Fruit fly (Drosophila melanogaster) whole organism, embryonic: ENCODE measurements around the gene CG10286.

Source experiments
- CG1024 ChIP-seq: fragments of 200-800 bp; sonication (Bioruptor generic); IDR thresholded peaks from 2 replicates; pipeline ENCODE4 v1.3.6; 2022; ENCODE audit warnings: missing biosample characterization, missing genetic modification characterization
- CG10565 ChIP-seq: fragments of 200-800 bp; sonication (Bioruptor generic); optimal IDR thresholded peaks from 3 replicates; lab custom pipeline; 2016; ENCODE audit warnings: missing biosample characterization, mild to moderate bottlenecking, missing genetic modification characterization
- CG10959 ChIP-seq: fragments of 200-800 bp; sonication (Bioruptor generic); IDR thresholded peaks from 2 replicates; pipeline ENCODE4 v1.3.6; 2022; ENCODE audit warnings: missing biosample characterization, missing genetic modification characterization
- CG11085 ChIP-seq: fragments of 200-800 bp; sonication (Bioruptor generic); IDR thresholded peaks from 2 replicates; pipeline ENCODE4 v1.3.6; 2022; ENCODE audit warnings: missing biosample characterization, missing genetic modification characterization
- CG12155 ChIP-seq: fragments of 200-800 bp; sonication (Bioruptor generic); optimal IDR thresholded peaks from 3 replicates; lab custom pipeline; 2016; ENCODE audit warnings: missing biosample characterization, missing genetic modification characterization
- CG12299 ChIP-seq: fragments of 200-800 bp; sonication (Bioruptor generic); optimal IDR thresholded peaks from 2 replicates; lab custom pipeline; 2018; ENCODE audit warnings: missing biosample characterization, mild to moderate bottlenecking, missing genetic modification characterization
- CG14050 ChIP-seq: fragments of 200-800 bp; sonication (Bioruptor generic); IDR thresholded peaks from 3 replicates; pipeline ENCODE4 v1.3.6; 2022; ENCODE audit warnings: missing biosample characterization, missing genetic modification characterization
- CG16863 ChIP-seq: fragments of 200-800 bp; sonication (Bioruptor generic); optimal IDR thresholded peaks from 3 replicates; lab custom pipeline; 2016; ENCODE audit warnings: missing biosample characterization, missing genetic modification characterization
- CG2120 ChIP-seq: fragments of 200-800 bp; sonication (Bioruptor generic); optimal IDR thresholded peaks from 3 replicates; lab custom pipeline; 2016; ENCODE audit warnings: missing biosample characterization, missing genetic modification characterization
- CG2199 ChIP-seq: fragments of 200-800 bp; sonication (Bioruptor generic); IDR thresholded peaks from 3 replicates; pipeline ENCODE4 v1.3.6; 2022; ENCODE audit warnings: missing biosample characterization, missing genetic modification characterization
- CG2202 ChIP-seq: fragments of 200-800 bp; sonication (Bioruptor generic); optimal IDR thresholded peaks from 2 replicates; lab custom pipeline; 2018; ENCODE audit warnings: missing biosample characterization, mild to moderate bottlenecking, missing genetic modification characterization
- CG3065 ChIP-seq: fragments of 200-800 bp; sonication (Bioruptor generic); optimal IDR thresholded peaks from 2 replicates; lab custom pipeline; 2016; ENCODE audit warnings: missing biosample characterization, missing genetic modification characterization
- CG33213 ChIP-seq: fragments of 200-800 bp; sonication (Bioruptor generic); optimal IDR thresholded peaks from 3 replicates; lab custom pipeline; 2016; ENCODE audit warnings: missing biosample characterization, missing genetic modification characterization
- CG34376 ChIP-seq: fragments of 200-800 bp; sonication (Bioruptor generic); optimal IDR thresholded peaks from 2 replicates; lab custom pipeline; 2018; ENCODE audit warnings: missing biosample characterization, mild to moderate bottlenecking, missing genetic modification characterization
- CG3726 ChIP-seq: fragments of 200-800 bp; sonication (Bioruptor generic); IDR thresholded peaks from 3 replicates; pipeline ENCODE4, ENCODE4 v1.3.6; 2022; ENCODE audit warnings: missing biosample characterization, missing genetic modification characterization
- CG3838 ChIP-seq: fragments of 200-800 bp; sonication (Bioruptor generic); optimal IDR thresholded peaks from 3 replicates; lab custom pipeline; 2016; ENCODE audit warnings: missing biosample characterization, missing genetic modification characterization
- CG4617 ChIP-seq: fragments of 200-800 bp; sonication (Bioruptor generic); optimal IDR thresholded peaks from 3 replicates; lab custom pipeline; 2016; ENCODE audit warnings: missing biosample characterization, missing genetic modification characterization, borderline replicate concordance
- CG5953 ChIP-seq: fragments of 200-800 bp; sonication (Bioruptor generic); IDR thresholded peaks from 2 replicates; pipeline ENCODE4 v1.3.6; 2022; ENCODE audit warnings: missing biosample characterization, missing genetic modification characterization
- CG6689 ChIP-seq: fragments of 200-800 bp; sonication (Bioruptor generic); IDR thresholded peaks from 2 replicates; pipeline ENCODE4 v1.3.6; 2022; ENCODE audit warnings: missing biosample characterization, missing genetic modification characterization
- CG7372 ChIP-seq: fragments of 200-800 bp; sonication (Bioruptor generic); IDR thresholded peaks from 2 replicates; pipeline ENCODE4 v1.3.6; 2022; ENCODE audit warnings: missing biosample characterization, missing genetic modification characterization
- CG7987 ChIP-seq: fragments of 200-800 bp; sonication (Bioruptor generic); optimal IDR thresholded peaks from 2 replicates; lab custom pipeline; 2018; ENCODE audit warnings: missing biosample characterization, mild to moderate bottlenecking, missing genetic modification characterization, moderate library complexity
- CG8281 ChIP-seq: fragments of 200-800 bp; sonication (Bioruptor generic); optimal IDR thresholded peaks from 2 replicates; lab custom pipeline; 2018; ENCODE audit warnings: missing biosample characterization, mild to moderate bottlenecking, missing genetic modification characterization, moderate library complexity
- CG8478 ChIP-seq: fragments of >200 bp; optimal IDR thresholded peaks from 2 replicates; lab custom pipeline; 2018
- CG9437 ChIP-seq: fragments of 200-800 bp; sonication (Bioruptor generic); optimal IDR thresholded peaks from 2 replicates; lab custom pipeline; 2018; ENCODE audit warnings: missing biosample characterization, mild to moderate bottlenecking, missing genetic modification characterization
- CG9727 ChIP-seq: fragments of 200-800 bp; sonication (Bioruptor generic); optimal IDR thresholded peaks from 3 replicates; lab custom pipeline; 2017; ENCODE audit warnings: missing biosample characterization, mild to moderate bottlenecking, missing genetic modification characterization
- Chrac-16 ChIP-seq: fragments of 200-800 bp; sonication (Bioruptor generic); optimal IDR thresholded peaks from 3 replicates; lab custom pipeline; 2016; ENCODE audit warnings: missing biosample characterization, missing genetic modification characterization
- CoRest ChIP-seq: fragments of 200-800 bp; sonication (Bioruptor generic); optimal IDR thresholded peaks from 3 replicates; lab custom pipeline; 2018; ENCODE audit warnings: missing biosample characterization, mild to moderate bottlenecking, missing genetic modification characterization, moderate library complexity
- D19A ChIP-seq: fragments of 200-800 bp; optimal IDR thresholded peaks from 3 replicates; lab custom pipeline; 2019; ENCODE audit warnings: missing biosample characterization, mild to moderate bottlenecking, missing genetic modification characterization, moderate library complexity
- Dbx ChIP-seq: fragments of 200-800 bp; sonication (Bioruptor generic); IDR thresholded peaks from 3 replicates; pipeline ENCODE4 v1.3.6; 2022; ENCODE audit warnings: missing biosample characterization, missing genetic modification characterization
- E2f1 ChIP-seq: fragments of 200-800 bp; sonication (Bioruptor generic); IDR thresholded peaks from 2 replicates; pipeline ENCODE4 v1.3.6; 2022; ENCODE audit warnings: missing biosample characterization, missing genetic modification characterization
- Eip74EF ChIP-seq, 2 experiments: fragments of 200-800 bp in 1 of 2; fragments of >200 bp in 1 of 2; sonication (Bioruptor generic) in 1 of 2; optimal IDR thresholded peaks; 2 replicates each; lab custom pipeline; 2017 to 2019; ENCODE audit warnings: missing biosample characterization in 2 of 2, missing genetic modification characterization in 2 of 2, mild to moderate bottlenecking in 1 of 2, moderate library complexity in 1 of 2
- Elba2 ChIP-seq: fragments of 200-800 bp; sonication (Bioruptor generic); optimal IDR thresholded peaks from 3 replicates; lab custom pipeline; 2016; ENCODE audit warnings: missing biosample characterization, missing genetic modification characterization
- Fer2 ChIP-seq: fragments of 200-800 bp; sonication (Bioruptor generic); optimal IDR thresholded peaks from 2 replicates; lab custom pipeline; 2018; ENCODE audit warnings: missing biosample characterization, mild to moderate bottlenecking, missing genetic modification characterization, moderate library complexity
- Jarid2 ChIP-seq: fragments of 200-800 bp; sonication (Bioruptor generic); optimal IDR thresholded peaks from 3 replicates; lab custom pipeline; 2017; ENCODE audit warnings: mild to moderate bottlenecking, missing biosample characterization, missing genetic modification reagents, missing genetic modification characterization
- Mes4 ChIP-seq: fragments of 200-800 bp; sonication (Bioruptor generic); optimal IDR thresholded peaks from 2 replicates; lab custom pipeline; 2016; ENCODE audit warnings: missing biosample characterization, missing genetic modification characterization
- NfI ChIP-seq: fragments of 200-800 bp; sonication (Bioruptor generic); optimal IDR thresholded peaks from 3 replicates; lab custom pipeline; 2018; ENCODE audit warnings: missing biosample characterization, mild to moderate bottlenecking, missing genetic modification characterization, moderate library complexity
- PHDP ChIP-seq: fragments of 200-800 bp; sonication (Bioruptor generic); optimal IDR thresholded peaks from 3 replicates; lab custom pipeline; 2018; ENCODE audit warnings: missing biosample characterization, mild to moderate bottlenecking, missing genetic modification characterization, moderate library complexity
- Pdp1 ChIP-seq, 2 experiments: fragments of 200-800 bp; sonication (Bioruptor generic); optimal IDR thresholded peaks; 3 replicates each; lab custom pipeline; 2016; ENCODE audit warnings: missing biosample characterization in 2 of 2, missing genetic modification characterization in 2 of 2, mild to moderate bottlenecking in 1 of 2, moderate library complexity in 1 of 2
- Vsx1 ChIP-seq: fragments of 200-800 bp; sonication (Bioruptor generic); optimal IDR thresholded peaks from 2 replicates; lab custom pipeline; 2017; ENCODE audit warnings: missing biosample characterization, mild to moderate bottlenecking, missing genetic modification characterization, missing genetic modification reagents
- bsh ChIP-seq, 2 experiments: fragments of 200-800 bp; sonication (Bioruptor generic); optimal IDR thresholded peaks; 2 replicates each; lab custom pipeline; 2017 to 2018; ENCODE audit warnings: mild to moderate bottlenecking in 2 of 2, missing biosample characterization in 2 of 2, missing genetic modification characterization in 2 of 2, moderate library complexity in 1 of 2
- fru ChIP-seq: fragments of >200 bp; optimal IDR thresholded peaks from 2 replicates; lab custom pipeline; 2017
- gem ChIP-seq: fragments of 200-800 bp; sonication (Bioruptor generic); optimal IDR thresholded peaks from 2 replicates; lab custom pipeline; 2019; ENCODE audit warnings: missing biosample characterization, mild to moderate bottlenecking, missing genetic modification characterization, moderate library complexity
- grau ChIP-seq: fragments of 200-800 bp; optimal IDR thresholded peaks from 3 replicates; lab custom pipeline; 2019; ENCODE audit warnings: missing biosample characterization, mild to moderate bottlenecking, missing genetic modification characterization, moderate library complexity
- gro ChIP-seq: fragments of 200-800 bp; sonication (Bioruptor generic); optimal IDR thresholded peaks from 2 replicates; lab custom pipeline; 2016; ENCODE audit warnings: missing biosample characterization, missing genetic modification characterization
- pros ChIP-seq: fragments of 200-800 bp; sonication (Bioruptor generic); optimal IDR thresholded peaks from 3 replicates; lab custom pipeline; 2019; ENCODE audit warnings: missing biosample characterization, mild to moderate bottlenecking, missing genetic modification characterization, moderate library complexity
- pzg ChIP-seq: fragments of 200-800 bp; sonication (Bioruptor generic); optimal IDR thresholded peaks from 3 replicates; lab custom pipeline; 2018; ENCODE audit warnings: missing biosample characterization, mild to moderate bottlenecking, missing genetic modification characterization, moderate library complexity
- stwl ChIP-seq: fragments of 200-800 bp; sonication (Bioruptor generic); optimal IDR thresholded peaks from 3 replicates; lab custom pipeline; 2018; ENCODE audit warnings: missing biosample characterization, mild to moderate bottlenecking, missing genetic modification characterization, moderate library complexity
- unc-4 ChIP-seq: fragments of 200-800 bp; sonication (Bioruptor generic); IDR thresholded peaks from 2 replicates; pipeline ENCODE4 v1.3.6; 2022; ENCODE audit warnings: missing biosample characterization, missing genetic modification characterization; ENCODE audit not compliant: partially characterized antibody

Gene CG10286

dm6 chr3R:6373512-6374306, 4.9 kb downstream of the CG10286 start (continued):
- TF ChIP-seq CG14050 (GFP tag; lab: Robert Waterston, UW) (0 out of 3 replicates have a peak, but pooled peaks have one; percentile 25), Dbx (GFP tag; lab: Robert Waterston, UW) (peak; percentile 63; the same call in 2 of the 3 replicates), CG16863 (GFP tag; lab: Kevin White, UChicago) (peak; percentile 18), CG1024 (peak; percentile 17; the same call in 1 of the 2 replicates), Mes4 (peak; percentile 27), CG12299 (tag; lab: Kevin White, UChicago) (peak; percentile 73), Jarid2 (no peak), Vsx1 (peak; percentile 75), CG6689 (GFP tag; lab: Robert Waterston, UW) (0 out of 2 replicates have a peak, but pooled peaks have one; percentile 22), CG10959 (GFP tag; lab: Robert Waterston, UW) (no peak), CG9437 (GFP tag; lab: Kevin White, UChicago) (peak; percentile 36), PHDP (tag; lab: Kevin White, UChicago) (peak; percentile 75), pros (GFP tag; lab: Kevin White, UChicago) (no peak), stwl (tag; lab: Kevin White, UChicago) (peak; percentile 22), fru (lab: Kevin White, UChicago) (no peak), D19A (tag; lab: Kevin White, UChicago) (peak; percentile 11), CG3065 (no peak), pzg (GFP tag; lab: Kevin White, UChicago) (peak; percentile 20), CG3838 (GFP tag; lab: Kevin White, UChicago) (peak; percentile 56), CG2199 (no peak), CG12155 (peak; percentile 14), Chrac-16 (GFP tag; lab: Kevin White, UChicago) (peak; percentile 1), CG4617 (peak; percentile 19), Pdp1 (GFP tag; optimal IDR thresholded peaks at IDR 0.05; lab: Kevin White, UChicago) (peak in 1 of 2 experiments; percentile 27), unc-4 (GFP tag; lab: Robert Waterston, UW) (peak; percentile 56), CG11085 (GFP tag; lab: Robert Waterston, UW) (0 out of 2 replicates have a peak, but pooled peaks have one; percentile 43), CG8281 (tag; lab: Kevin White, UChicago) (peak; percentile 3), CG2202 (peak; percentile 22), E2f1 (peak; percentile 33; the same call in 1 of the 2 replicates), CG10565 (GFP tag; lab: Kevin White, UChicago) (no peak), bsh (GFP tag; optimal IDR thresholded peaks at IDR 0.05; lab: Kevin White, UChicago) (peak in 1 of 2 experiments; percentile 40), Elba2 (GFP tag; lab: Kevin White, UChicago) (no peak), Fer2 (tag; lab: Kevin White, UChicago) (peak; percentile 3), CoRest (peak; percentile 51), Eip74EF (GFP tag; optimal IDR thresholded peaks at IDR 0.05; lab: Kevin White, UChicago) (peak in 1 of 2 experiments; percentile 35), CG7372 (GFP tag; lab: Robert Waterston, UW) (no peak), gem (tag; lab: Kevin White, UChicago) (peak; percentile 68), NfI (GFP tag; lab: Kevin White, UChicago) (peak; percentile 10), CG3726 (GFP tag; lab: Robert Waterston, UW) (no peak), CG2120 (GFP tag; lab: Kevin White, UChicago) (peak; percentile 59), grau (tag; lab: Kevin White, UChicago) (peak; percentile 32), CG34376 (GFP tag; lab: Kevin White, UChicago) (peak; percentile 67), CG5953 (GFP tag; lab: Robert Waterston, UW) (peak; percentile 34; the same call in 1 of the 2 replicates), gro (GFP tag; lab: Kevin White, UChicago) (peak; percentile 62), CG33213 (GFP tag; lab: Kevin White, UChicago) (peak; percentile 32), CG7987 (GFP tag; lab: Kevin White, UChicago) (peak; percentile 79), CG8478 (no peak), CG9727 (peak; percentile 53)
